Fruit fly (Drosophila melanogaster) whole organism, adult: ENCODE results near the gene tj.

ENCODE experiments used
- CG11617 ChIP-seq: fragments of 200-800 bp; sonication (Bioruptor generic); optimal IDR thresholded peaks from 2 replicates; lab custom pipeline; 2017; ENCODE audit warnings: mild to moderate bottlenecking, missing biosample characterization, missing genetic modification reagents, missing genetic modification characterization
- CG33017 ChIP-seq: fragments of 200-800 bp; sonication (Bioruptor generic); optimal IDR thresholded peaks from 2 replicates; lab custom pipeline; 2018; ENCODE audit warnings: missing biosample characterization, mild to moderate bottlenecking, missing genetic modification characterization, moderate library complexity
- CG5204 ChIP-seq: fragments of 200-800 bp; sonication (Bioruptor generic); optimal IDR thresholded peaks from 2 replicates; lab custom pipeline; 2016; ENCODE audit warnings: missing biosample characterization, missing genetic modification characterization
- CG7101 ChIP-seq: fragments of 200-800 bp; sonication (Bioruptor generic); optimal IDR thresholded peaks from 2 replicates; lab custom pipeline; 2018; ENCODE audit warnings: missing biosample characterization, mild to moderate bottlenecking, missing genetic modification characterization, moderate library complexity
- Clk ChIP-seq: fragments of 200-800 bp; sonication (Bioruptor generic); optimal IDR thresholded peaks from 2 replicates; lab custom pipeline; 2017; ENCODE audit warnings: missing biosample characterization, missing genetic modification characterization
- Crg-1 ChIP-seq: fragments of 200-800 bp; sonication (Bioruptor generic); optimal IDR thresholded peaks from 2 replicates; lab custom pipeline; 2016; ENCODE audit warnings: missing biosample characterization, missing genetic modification characterization
- Hr96 ChIP-seq: fragments of 200-800 bp; sonication (Bioruptor generic); optimal IDR thresholded peaks from 2 replicates; lab custom pipeline; 2016; ENCODE audit warnings: missing biosample characterization, missing genetic modification characterization
- Mnt ChIP-seq: fragments of 200-800 bp; sonication (Bioruptor generic); optimal IDR thresholded peaks from 2 replicates; lab custom pipeline; 2016; ENCODE audit warnings: missing biosample characterization, mild to moderate bottlenecking, missing genetic modification characterization
- bab1 ChIP-seq: fragments of 200-800 bp; sonication (Bioruptor generic); optimal IDR thresholded peaks from 3 replicates; lab custom pipeline; 2019; ENCODE audit warnings: missing biosample characterization, mild to moderate bottlenecking, missing genetic modification characterization, moderate library complexity
- cic ChIP-seq: fragments of 200-800 bp; sonication (Bioruptor generic); optimal IDR thresholded peaks from 2 replicates; lab custom pipeline; 2017; ENCODE audit warnings: missing biosample characterization, mild to moderate bottlenecking, missing genetic modification characterization, moderate library complexity
- pad ChIP-seq: fragments of 200-800 bp; sonication (Bioruptor generic); optimal IDR thresholded peaks from 3 replicates; lab custom pipeline; 2017; ENCODE audit warnings: missing biosample characterization, missing genetic modification characterization, mild to moderate bottlenecking, moderate library complexity, missing genetic modification reagents
- tj ChIP-seq: fragments of 200-800 bp; sonication (Bioruptor generic); optimal IDR thresholded peaks from 3 replicates; lab custom pipeline; 2017; ENCODE audit warnings: missing biosample characterization, mild to moderate bottlenecking, missing genetic modification characterization, moderate library complexity
- toe ChIP-seq: fragments of 200-800 bp; sonication (Bioruptor generic); optimal IDR thresholded peaks from 2 replicates; lab custom pipeline; 2016; ENCODE audit warnings: missing biosample characterization, missing genetic modification characterization

DNA sequence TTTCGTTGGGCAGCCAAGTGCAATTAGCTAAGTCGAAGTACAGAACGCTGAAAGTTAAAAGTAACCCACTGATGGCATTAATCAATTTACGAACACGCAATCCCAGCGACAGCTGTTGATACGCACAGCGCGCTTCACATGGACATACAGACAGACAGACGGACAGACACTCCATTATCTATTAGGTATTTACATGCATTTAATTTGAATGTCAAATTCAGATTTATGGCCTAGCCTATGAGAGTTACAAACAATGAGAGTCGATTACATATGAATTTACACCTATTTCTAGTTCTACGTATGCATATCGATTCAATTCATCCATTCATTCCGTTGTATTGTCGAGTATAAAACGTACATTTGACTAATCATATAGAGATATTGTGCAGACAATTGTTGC, 21.4 kb upstream of the tj start, which contains the start of gene CG10237:
- TF ChIP-seq Hr96 = no peak
- TF ChIP-seq CG5204 (GFP tag; lab: Kevin White, UChicago) = no peak
- no peak for TF ChIP-seq Mnt
- TF ChIP-seq Crg-1 (GFP tag; lab: Kevin White, UChicago) = no peak
- TF ChIP-seq bab1 (GFP tag; lab: Kevin White, UChicago) = no peak
- no peak for TF ChIP-seq cic (GFP tag; lab: Kevin White, UChicago)
- TF ChIP-seq pad (GFP tag; lab: Kevin White, UChicago) = no peak
- no peak for TF ChIP-seq Clk (GFP tag; lab: Kevin White, UChicago)
- no peak for TF ChIP-seq CG11617
- no peak for TF ChIP-seq tj (GFP tag; lab: Kevin White, UChicago)
- TF ChIP-seq toe = no peak
- TF ChIP-seq CG33017 (tag; lab: Kevin White, UChicago) = no peak
- no peak for TF ChIP-seq CG7101 (tag; lab: Kevin White, UChicago)
